Worm (Caenorhabditis elegans) whole organism, L3 larva: Measurements from ENCODE around the gene ufc-1.

Experiments used
- aly-2 ChIP-seq: fragments of 150-350 bp; optimal IDR thresholded peaks from 2 replicates; lab custom pipeline; 2014; ENCODE audit warnings: missing biosample characterization, missing genetic modification characterization
- daf-12 ChIP-seq: fragments of 150-350 bp; optimal IDR thresholded peaks from 2 replicates; lab custom pipeline; 2014; ENCODE audit warnings: missing biosample characterization, missing genetic modification reagents, missing genetic modification characterization
- egl-27 ChIP-seq: sonication (generic microtip); optimal IDR thresholded peaks from 4 replicates; lab custom pipeline; 2017; ENCODE audit warnings: missing biosample characterization, missing genetic modification reagents, missing genetic modification characterization
- fkh-2 ChIP-seq: fragments of 150-350 bp; optimal IDR thresholded peaks from 2 replicates; lab custom pipeline; 2014; ENCODE audit warnings: missing biosample characterization, missing genetic modification reagents, missing genetic modification characterization
- fos-1 ChIP-seq: fragments of 150-350 bp; optimal IDR thresholded peaks from 2 replicates; lab custom pipeline; 2014; ENCODE audit warnings: missing biosample characterization, missing genetic modification characterization
- lin-39 ChIP-seq: fragments of 150-350 bp; optimal IDR thresholded peaks from 2 replicates; lab custom pipeline; 2018; ENCODE audit warnings: missing biosample characterization, missing genetic modification reagents, missing genetic modification characterization
- mdl-1 ChIP-seq: fragments of 150-350 bp; optimal IDR thresholded peaks from 2 replicates; lab custom pipeline; 2014; ENCODE audit warnings: missing biosample characterization, missing genetic modification characterization
- nhr-237 ChIP-seq: fragments of 150-350 bp; optimal IDR thresholded peaks from 2 replicates; lab custom pipeline; 2014; ENCODE audit warnings: missing biosample characterization, missing genetic modification characterization
- nhr-76 ChIP-seq: fragments of 150-350 bp; sonication (generic microtip); optimal IDR thresholded peaks from 5 replicates; lab custom pipeline; 2014; ENCODE audit warnings: missing biosample characterization, missing genetic modification characterization
- pha-4 ChIP-seq: fragments of 150-350 bp; optimal IDR thresholded peaks from 2 replicates; lab custom pipeline; 2014; ENCODE audit warnings: missing biosample characterization, missing genetic modification reagents, missing genetic modification characterization
- skn-1 ChIP-seq: fragments of 150-350 bp; optimal IDR thresholded peaks from 2 replicates; lab custom pipeline; 2014; ENCODE audit warnings: missing biosample characterization, missing genetic modification characterization
- tbx-2 ChIP-seq: sonication (generic microtip); optimal IDR thresholded peaks from 2 replicates; lab custom pipeline; 2016; ENCODE audit warnings: mild to moderate bottlenecking, missing genetic modification characterization, missing compliant biosample characterization
- unc-39 ChIP-seq: sonication (generic microtip); optimal IDR thresholded peaks from 4 replicates; lab custom pipeline; 2017; ENCODE audit warnings: missing biosample characterization, missing genetic modification characterization

- TF ChIP-seq skn-1 (tag; lab: Kevin White, UChicago): no peak
- no peak for TF ChIP-seq pha-4
- TF ChIP-seq fkh-2 (tag; lab: Kevin White, UChicago): no peak
- no peak for TF ChIP-seq fos-1 (tag; lab: Kevin White, UChicago)
- no peak for TF ChIP-seq daf-12 (tag; lab: Kevin White, UChicago)
- TF ChIP-seq lin-39 (tag; lab: Kevin White, UChicago): no peak
- TF ChIP-seq unc-39 (tag; lab: Kevin White, UChicago): no peak
- no peak for TF ChIP-seq egl-27 (tag; lab: Kevin White, UChicago)
- TF ChIP-seq nhr-76 (tag; lab: Kevin White, UChicago): no peak
- TF ChIP-seq mdl-1 (tag; lab: Kevin White, UChicago): no peak
- no peak for TF ChIP-seq tbx-2 (tag; lab: Kevin White, UChicago)
- no peak for TF ChIP-seq nhr-237
- no peak for TF ChIP-seq aly-2 (tag; lab: Kevin White, UChicago)
Measured at ce11 chrIII:9328732-9329131, 2.6 kb upstream of the ufc-1 start.
